Worm (Caenorhabditis elegans) whole organism, mixed stage, embryonic: ENCODE results near the gene C17E7.12.

ENCODE experiments used
- nhr-12 ChIP-seq: fragments of 150-350 bp; optimal IDR thresholded peaks from 2 replicates; lab custom pipeline; 2014; ENCODE audit warnings: missing biosample characterization, missing genetic modification characterization
- nhr-237 ChIP-seq: fragments of 150-350 bp; optimal IDR thresholded peaks from 2 replicates; lab custom pipeline; 2014; ENCODE audit warnings: missing biosample characterization, missing genetic modification characterization
- snpc-4 ChIP-seq: fragments of 150-350 bp; optimal IDR thresholded peaks from 2 replicates; lab custom pipeline; 2014; ENCODE audit warnings: missing biosample characterization, missing genetic modification characterization
- unc-39 ChIP-seq: fragments of 150-350 bp; optimal IDR thresholded peaks from 2 replicates; lab custom pipeline; 2014; ENCODE audit warnings: missing biosample characterization, missing genetic modification characterization
- unc-62 ChIP-seq: fragments of 150-350 bp; optimal IDR thresholded peaks from 2 replicates; lab custom pipeline; 2014; ENCODE audit warnings: missing biosample characterization, missing genetic modification reagents, missing genetic modification characterization

ce11 chrV:3855916-3856315 lies 35.9 kb downstream of the C17E7.12 start:
- no peak for TF ChIP-seq nhr-237 (tag; lab: Kevin White, UChicago)
- no peak for TF ChIP-seq snpc-4 (tag; lab: Kevin White, UChicago)
- no peak for TF ChIP-seq unc-39 (tag; lab: Kevin White, UChicago)
- no peak for TF ChIP-seq unc-62 (GFP tag; lab: Kevin White, UChicago)
- TF ChIP-seq nhr-12 (tag; lab: Kevin White, UChicago), result no peak
